Fruit fly (Drosophila melanogaster) Kc167 (cell line): ENCODE data around the gene BoYb.

Experiments
- Myc ChIP-seq: fragments of >200 bp; optimal IDR thresholded peaks from 2 replicates; lab custom pipeline; 2017; ENCODE audit warnings: missing external identifiers
- Sin3A ChIP-seq: fragments of >200 bp; optimal IDR thresholded peaks from 2 replicates; lab custom pipeline; 2018; ENCODE audit warnings: missing external identifiers
- h ChIP-seq: fragments of >200 bp; optimal IDR thresholded peaks from 3 replicates; lab custom pipeline; 2018; ENCODE audit warnings: missing external identifiers
- insv ChIP-seq: fragments of >200 bp; optimal IDR thresholded peaks from 3 replicates; lab custom pipeline; 2018; ENCODE audit warnings: missing external identifiers
- psq ChIP-seq: fragments of >200 bp; optimal IDR thresholded peaks from 2 replicates; lab custom pipeline; 2017; ENCODE audit warnings: missing external identifiers
- ttk ChIP-seq: sonication (Bioruptor generic); optimal IDR thresholded peaks from 2 replicates; lab custom pipeline; 2017; ENCODE audit warnings: missing external identifiers

DNA sequence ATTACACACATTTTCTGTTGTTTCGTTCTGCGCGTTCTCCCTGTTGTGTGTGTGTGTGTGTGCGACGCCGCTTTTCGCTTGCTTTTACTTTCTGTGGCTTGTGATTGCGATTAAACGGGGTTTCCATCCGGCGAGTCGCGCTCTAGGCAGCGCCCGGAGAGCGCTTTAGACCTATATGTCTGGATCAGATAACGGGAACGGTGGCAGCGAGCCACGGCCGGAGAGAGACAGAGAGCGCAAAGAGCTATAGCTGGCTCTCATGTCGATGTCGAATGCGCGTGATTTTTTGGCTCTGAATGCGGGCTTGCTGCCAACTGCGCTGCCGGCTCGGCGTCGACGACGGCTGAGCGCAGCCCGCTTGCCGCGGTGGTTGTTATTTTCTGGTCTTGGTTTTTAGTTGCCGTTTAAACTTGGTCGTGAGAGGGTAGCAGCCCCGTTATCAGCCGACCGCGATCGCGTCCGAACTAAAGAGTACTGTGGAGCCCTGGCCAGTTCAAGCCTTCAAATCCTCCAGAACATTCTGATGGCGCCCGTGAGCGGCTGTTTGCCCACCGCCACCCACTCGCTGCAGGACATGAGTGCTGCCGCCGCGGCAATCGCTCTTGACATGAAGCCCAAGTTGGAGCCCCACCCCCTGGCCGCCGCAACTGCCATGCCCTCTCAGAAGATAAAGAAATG is 43.7 kb downstream of the BoYb start, which contains the start of gene Mes2:
- TF ChIP-seq psq (lab: Kevin White, UChicago) (no peak), Myc (lab: Kevin White, UChicago) (no peak), ttk (lab: Kevin White, UChicago) (no peak), Sin3A (lab: Kevin White, UChicago) (no peak), insv (lab: Kevin White, UChicago) (no peak), h (no peak)
